Worm (Caenorhabditis elegans): ENCODE data around the gene R10E9.3.

R10E9.3 gene

DNA sequence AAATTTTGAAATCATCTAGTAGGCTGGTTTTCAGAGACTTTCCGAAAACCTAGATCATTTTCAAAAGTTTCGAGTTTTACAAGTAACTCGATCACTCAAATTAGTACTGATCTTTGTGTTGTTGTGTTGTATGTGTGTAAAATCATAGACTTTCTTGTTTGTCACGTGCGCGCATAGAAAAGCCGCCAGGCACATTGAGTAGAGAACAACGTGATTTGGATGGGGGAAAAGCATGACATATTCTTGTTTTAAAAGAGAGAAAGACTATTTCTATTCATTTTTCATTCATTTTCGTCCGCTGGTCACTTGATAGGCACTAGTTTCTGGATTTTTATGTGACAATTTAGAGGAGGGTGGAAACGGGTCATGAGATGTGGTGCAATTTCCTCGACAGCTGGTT, 5.8 kb upstream of the R10E9.3 start (continued):
- TF ChIP-seq skn-1 (tag; optimal IDR thresholded peaks at IDR 0.05) = no peak
- TF ChIP-seq pha-4 (GFP tag; IDR thresholded peaks at IDR 0.05) = no peak
- TF ChIP-seq pha-4 (tag; optimal IDR thresholded peaks at IDR 0.05) = no peak
- TF ChIP-seq mep-1 (tag; optimal IDR thresholded peaks at IDR 0.05) = peak; percentile 49
- peak; percentile 72 for TF ChIP-seq nhr-48 (tag; optimal IDR thresholded peaks at IDR 0.05)
- 0 out of 2 replicates have a peak, but pooled peaks have one; percentile 20 for TF ChIP-seq dmd-6 (GFP tag; IDR thresholded peaks at IDR 0.05)
- TF ChIP-seq ztf-11 (tag; optimal IDR thresholded peaks at IDR 0.05) = no peak
- no peak for TF ChIP-seq dmd-8 (GFP tag; IDR thresholded peaks at IDR 0.05)
- no peak; the same call in 1 of the 2 replicates for TF ChIP-seq T26A8.4 (GFP tag; IDR thresholded peaks at IDR 0.05)
- no peak for TF ChIP-seq zag-1 (tag; optimal IDR thresholded peaks at IDR 0.05)
- no peak for TF ChIP-seq Y105C5A.15 (GFP tag; IDR thresholded peaks at IDR 0.05)
- no peak for TF ChIP-seq arid-1 (GFP tag; conservative IDR thresholded peaks at IDR 0.05)
- TF ChIP-seq unc-62 (GFP tag; optimal IDR thresholded peaks at IDR 0.05 in 1 of 2) = peak in 1 of 2 experiments; percentile 60
- no peak for TF ChIP-seq unc-62 (tag; optimal IDR thresholded peaks at IDR 0.05)
- TF ChIP-seq ceh-82 (tag; optimal IDR thresholded peaks at IDR 0.05) = no peak
- no peak for TF ChIP-seq lin-29 (GFP tag; IDR thresholded peaks at IDR 0.05)
- TF ChIP-seq vab-7 (GFP tag; IDR thresholded peaks at IDR 0.05) = no peak
- no peak for TF ChIP-seq daf-12 (tag; optimal IDR thresholded peaks at IDR 0.05)
- TF ChIP-seq ceh-28 (tag; optimal IDR thresholded peaks at IDR 0.05) = no peak
- TF ChIP-seq nhr-237 (tag; optimal IDR thresholded peaks at IDR 0.05) = no peak
- TF ChIP-seq D1046.2 (GFP tag; IDR thresholded peaks at IDR 0.05) = no peak
- TF ChIP-seq ces-1 (GFP tag; optimal IDR thresholded peaks at IDR 0.05) = no peak
- peak; percentile 78 for TF ChIP-seq hlh-11 (tag; optimal IDR thresholded peaks at IDR 0.05)
- no peak for TF ChIP-seq F26F4.8 (GFP tag; conservative IDR thresholded peaks at IDR 0.05)
- TF ChIP-seq snpc-1.2 (GFP tag; IDR thresholded peaks at IDR 0.05) = no peak
- TF ChIP-seq daf-19 (GFP tag; conservative IDR thresholded peaks at IDR 0.05) = no peak
- no peak for TF ChIP-seq nhr-111 (GFP tag; optimal IDR thresholded peaks at IDR 0.05)
- no peak for TF ChIP-seq jun-1 (tag; optimal IDR thresholded peaks at IDR 0.05)
- peak; percentile 17 to 91 for TF ChIP-seq hif-1 (tag; optimal IDR thresholded peaks at IDR 0.05)
- TF ChIP-seq ZK337.2 (GFP tag; IDR thresholded peaks at IDR 0.05) = no peak
- TF ChIP-seq ceh-62 (tag; optimal IDR thresholded peaks at IDR 0.05) = no peak
- no peak for TF ChIP-seq Y75B8A.6 (GFP tag; IDR thresholded peaks at IDR 0.05)
- no peak for TF ChIP-seq unc-39 (tag; optimal IDR thresholded peaks at IDR 0.05)
- no peak for TF ChIP-seq snpc-4 (tag; optimal IDR thresholded peaks at IDR 0.05)
- TF ChIP-seq hmg-1.1 (GFP tag; IDR thresholded peaks at IDR 0.05) = no peak
- TF ChIP-seq hlh-30 (tag; optimal IDR thresholded peaks at IDR 0.05; ENCODE audit: insufficient read depth) = peak; percentile 96
- no peak for TF ChIP-seq ceh-44 (GFP tag; IDR thresholded peaks at IDR 0.05)
- no peak for TF ChIP-seq R02D3.7 (tag; optimal IDR thresholded peaks at IDR 0.05)
- no peak for TF ChIP-seq saeg-2 (GFP tag; IDR thresholded peaks at IDR 0.05)
- TF ChIP-seq lin-13 (GFP tag; optimal IDR thresholded peaks at IDR 0.05) = no peak
- no peak for TF ChIP-seq gei-8 (GFP tag; optimal IDR thresholded peaks at IDR 0.05)
- TF ChIP-seq sdz-12 (GFP tag; optimal IDR thresholded peaks at IDR 0.05) = no peak
- no peak for TF ChIP-seq unc-130 (GFP tag; optimal IDR thresholded peaks at IDR 0.05)
- no peak for TF ChIP-seq F37D6.2 (tag; optimal IDR thresholded peaks at IDR 0.05)

- no peak for TF ChIP-seq unc-130 (GFP tag; optimal IDR thresholded peaks at IDR 0.05)
- TF ChIP-seq mes-2 (tag; optimal IDR thresholded peaks at IDR 0.05; ENCODE audit: poor library complexity, severe bottlenecking) = no peak
- no peak for TF ChIP-seq spr-3 (GFP tag; optimal IDR thresholded peaks at IDR 0.05)
- TF ChIP-seq zip-2 (tag; optimal IDR thresholded peaks at IDR 0.05) = no peak
- TF ChIP-seq nhr-6 (tag; optimal IDR thresholded peaks at IDR 0.05) = no peak
- no peak for TF ChIP-seq aly-2 (tag; optimal IDR thresholded peaks at IDR 0.05)
- TF ChIP-seq dpl-1 (GFP tag; optimal IDR thresholded peaks at IDR 0.05) = no peak
- TF ChIP-seq lin-38 (GFP tag; IDR thresholded peaks at IDR 0.05) = no peak
- TF ChIP-seq unc-39 (tag; optimal IDR thresholded peaks at IDR 0.05) = no peak
- TF ChIP-seq F37D6.2 (tag; optimal IDR thresholded peaks at IDR 0.05) = no peak
- TF ChIP-seq mdl-1 (tag; optimal IDR thresholded peaks at IDR 0.05) = no peak
- TF ChIP-seq tag-97 (GFP tag; IDR thresholded peaks at IDR 0.05) = no peak
- TF ChIP-seq ctbp-1 (GFP tag; IDR thresholded peaks at IDR 0.05) = no peak
- TF ChIP-seq D1046.2 (GFP tag; IDR thresholded peaks at IDR 0.05) = no peak
- no peak for TF ChIP-seq lin-29 (GFP tag; IDR thresholded peaks at IDR 0.05)
- TF ChIP-seq ceh-20 (GFP tag; IDR thresholded peaks at IDR 0.05) = no peak
Observed at ce11 chrIII:3954828-3955227, 5.2 kb upstream of the R10E9.3 start.

Data from whole organism, L4 larva.